Worm (Caenorhabditis elegans) whole organism, L1 larva: ENCODE results near the gene C23H3.5.

Source experiments
- aly-2 ChIP-seq: fragments of 150-350 bp; optimal IDR thresholded peaks from 2 replicates; lab custom pipeline; 2014; ENCODE audit warnings: missing biosample characterization, missing genetic modification characterization
- mep-1 ChIP-seq: fragments of 150-350 bp; optimal IDR thresholded peaks from 2 replicates; lab custom pipeline; 2014; ENCODE audit warnings: missing biosample characterization, missing genetic modification characterization
- unc-86 ChIP-seq: sonication (generic microtip); optimal IDR thresholded peaks from 2 replicates; lab custom pipeline; 2016; ENCODE audit warnings: missing genetic modification characterization, missing compliant biosample characterization
- zag-1 ChIP-seq: fragments of 150-350 bp; optimal IDR thresholded peaks from 2 replicates; lab custom pipeline; 2014; ENCODE audit warnings: missing biosample characterization, missing genetic modification characterization
- ztf-11 ChIP-seq, 2 experiments: sonication (generic microtip); optimal IDR thresholded peaks; 2 replicates each; lab custom pipeline; 2016 to 2017; ENCODE audit warnings: missing genetic modification characterization in 2 of 2, missing biosample characterization in 1 of 2, missing compliant biosample characterization in 1 of 2

DNA sequence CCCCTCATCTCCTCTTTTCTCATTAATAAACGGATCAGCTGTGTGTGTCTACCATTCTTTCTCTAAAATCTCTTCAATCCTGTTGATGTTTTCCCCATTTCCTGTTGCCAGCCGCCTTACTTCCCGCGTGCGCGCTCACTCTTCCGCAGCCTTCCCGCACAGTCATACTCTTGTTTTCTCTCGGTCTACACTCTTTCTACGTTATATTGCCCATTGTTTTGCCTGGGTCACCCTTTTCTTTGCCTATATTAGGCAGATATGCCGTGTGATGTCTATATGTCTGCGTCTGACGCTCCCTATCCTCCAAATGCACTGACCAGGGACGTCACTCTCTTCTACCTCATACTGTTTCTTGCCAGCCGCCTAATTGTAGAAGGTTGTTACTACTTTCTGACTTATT lies 18.9 kb downstream of the C23H3.5 start:
- no peak for TF ChIP-seq unc-86 (tag; lab: Kevin White, UChicago)
- no peak for TF ChIP-seq zag-1 (tag; lab: Kevin White, UChicago)
- no peak for TF ChIP-seq aly-2 (tag; lab: Kevin White, UChicago)
- TF ChIP-seq ztf-11 (tag; optimal IDR thresholded peaks at IDR 0.05; lab: Kevin White, UChicago) = no peak
- peak; percentile 79 for TF ChIP-seq mep-1 (tag; lab: Kevin White, UChicago)
